Worm (Caenorhabditis elegans) whole organism, late embryonic: Measurements from ENCODE around the gene wrt-10.

ENCODE experiments used
- C08G9.2 ChIP-seq: sonication (generic microtip); optimal IDR thresholded peaks from 2 replicates; lab custom pipeline; 2016; ENCODE audit warnings: mild to moderate bottlenecking, missing genetic modification characterization, moderate library complexity, missing compliant biosample characterization
- F13H6.1 ChIP-seq: sonication (generic microtip); optimal IDR thresholded peaks from 2 replicates; lab custom pipeline; 2016; ENCODE audit warnings: missing genetic modification characterization, missing compliant biosample characterization
- ceh-2 ChIP-seq: sonication (generic microtip); optimal IDR thresholded peaks from 2 replicates; lab custom pipeline; 2016; ENCODE audit warnings: missing genotype, missing genetic modification characterization, missing compliant biosample characterization
- ceh-45 ChIP-seq: fragments of 200-800 bp; sonication (Bioruptor generic); IDR thresholded peaks from 2 replicates; pipeline ENCODE4 v1.3.6; 2022; ENCODE audit warnings: missing genetic modification reagents, missing genetic modification characterization, missing compliant biosample characterization
- ets-4 ChIP-seq: sonication (generic microtip); optimal IDR thresholded peaks from 2 replicates; lab custom pipeline; 2016; ENCODE audit warnings: missing genetic modification characterization, missing compliant biosample characterization
- fkh-10 ChIP-seq: fragments of 150-350 bp; optimal IDR thresholded peaks from 2 replicates; lab custom pipeline; 2014; ENCODE audit warnings: missing biosample characterization, missing genetic modification reagents, missing genetic modification characterization
- gmeb-2 ChIP-seq: sonication (generic microtip); optimal IDR thresholded peaks from 2 replicates; lab custom pipeline; 2016; ENCODE audit warnings: missing genetic modification characterization, inconsistent platforms, missing compliant biosample characterization
- hlh-13 ChIP-seq: fragments of 200-800 bp; sonication (Bioruptor generic); optimal IDR thresholded peaks from 2 replicates; lab custom pipeline; 2018; ENCODE audit warnings: mild to moderate bottlenecking, missing genetic modification characterization, missing compliant biosample characterization
- madf-2 ChIP-seq: sonication (generic microtip); optimal IDR thresholded peaks from 2 replicates; lab custom pipeline; 2017; ENCODE audit warnings: missing genetic modification characterization, missing compliant biosample characterization
- pha-4 ChIP-seq: fragments of 150-350 bp; optimal IDR thresholded peaks from 2 replicates; lab custom pipeline; 2018; ENCODE audit warnings: missing biosample characterization, missing genetic modification reagents, missing genetic modification characterization
- tbx-7 ChIP-seq: sonication (generic microtip); optimal IDR thresholded peaks from 2 replicates; lab custom pipeline; 2016; ENCODE audit warnings: missing genotype, missing genetic modification characterization, missing compliant biosample characterization
- unc-3 ChIP-seq, 2 experiments: fragments of 200-800 bp in 1 of 2; sonication (Bioruptor generic) in 1 of 2; sonication (generic microtip) in 1 of 2; conservative IDR thresholded peaks in 1 of 2; optimal IDR thresholded peaks in 1 of 2; 2 replicates each; pipeline versions ENCODE4 v1.3.6 to Lab custom; 2016 to 2022; ENCODE audit warnings: missing compliant biosample characterization in 2 of 2, missing genetic modification characterization in 2 of 2, missing genetic modification reagents in 1 of 2
- unc-86 ChIP-seq: sonication (generic microtip); optimal IDR thresholded peaks from 2 replicates; lab custom pipeline; 2016; ENCODE audit warnings: missing genetic modification characterization, missing compliant biosample characterization

DNA sequence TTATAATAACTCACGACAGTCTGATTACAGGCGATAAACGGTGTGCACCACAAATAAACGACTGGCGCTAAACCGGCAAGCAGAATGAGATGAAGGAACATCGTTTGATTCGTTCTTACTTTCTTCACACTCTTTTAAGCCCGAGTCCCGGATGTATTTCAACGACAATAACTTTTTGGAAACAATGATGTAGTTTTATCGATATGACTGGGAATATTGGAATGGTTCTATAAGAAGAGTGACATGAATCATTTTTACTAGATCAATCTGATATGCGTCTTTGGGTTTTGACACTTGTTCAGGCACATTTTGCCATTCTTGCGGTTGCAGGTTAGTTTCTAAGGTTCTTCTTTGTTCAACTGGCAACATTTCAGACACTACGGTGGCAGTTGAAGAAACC is 27.1 kb upstream of the wrt-10 start, which contains the start of the genes ZK1290.11 and ZK1290.1:
- TF ChIP-seq pha-4 (no peak), fkh-10 (no peak), C08G9.2 (tag; lab: Kevin White, UChicago) (no peak), F13H6.1 (tag; lab: Kevin White, UChicago) (no peak), unc-86 (tag; lab: Kevin White, UChicago) (no peak), ets-4 (tag; lab: Kevin White, UChicago) (no peak), gmeb-2 (no peak), madf-2 (tag; lab: Kevin White, UChicago) (no peak), unc-3 (GFP tag; conservative IDR thresholded peaks at IDR 0.05; lab: Robert Waterston, UW) (no peak), unc-3 (tag; optimal IDR thresholded peaks at IDR 0.05; lab: Kevin White, UChicago) (no peak), ceh-45 (GFP tag; lab: Robert Waterston, UW) (no peak), hlh-13 (GFP tag; lab: Kevin White, UChicago) (no peak), ceh-2 (tag; lab: Kevin White, UChicago) (no peak), tbx-7 (tag; lab: Kevin White, UChicago) (no peak)
